Worm (Caenorhabditis elegans) whole organism, L1 larva: Measurements from ENCODE around the gene F13E9.12.

ENCODE experiments used
- lin-15B ChIP-seq: fragments of 150-350 bp; sonication (generic microtip); optimal IDR thresholded peaks from 3 replicates; lab custom pipeline; 2014; ENCODE audit warnings: missing biosample characterization, missing genetic modification characterization
- nhr-28 ChIP-seq: fragments of 150-350 bp; optimal IDR thresholded peaks from 2 replicates; lab custom pipeline; 2014; ENCODE audit warnings: missing biosample characterization, missing genetic modification characterization

- TF ChIP-seq nhr-28 (tag; lab: Kevin White, UChicago) (no peak), lin-15B (no peak)
These were observed 31.6 kb downstream of the F13E9.12 start, which contains the start of gene T11G6.5 for ce11 chrIV:10842705-10843364.
